Fruit fly (Drosophila melanogaster) whole organism, embryonic: ENCODE measurements around the gene CCHa1.

Source experiments
- ATbp ChIP-seq: fragments of 200-800 bp; sonication (Bioruptor generic); optimal IDR thresholded peaks from 2 replicates; lab custom pipeline; 2017; ENCODE audit warnings: missing biosample characterization, mild to moderate bottlenecking, missing genetic modification characterization, missing genetic modification reagents
- Abd-B ChIP-seq: fragments of 200-800 bp; sonication (Bioruptor generic); optimal IDR thresholded peaks from 2 replicates; lab custom pipeline; 2018; ENCODE audit warnings: missing biosample characterization, mild to moderate bottlenecking, missing genetic modification characterization, moderate library complexity
- Asciz ChIP-seq: fragments of 200-800 bp; sonication (Bioruptor generic); optimal IDR thresholded peaks from 2 replicates; lab custom pipeline; 2017; ENCODE audit warnings: missing biosample characterization, mild to moderate bottlenecking, missing genetic modification characterization, missing genetic modification reagents
- BEAF-32 ChIP-seq: fragments of 200-800 bp; sonication (Bioruptor generic); optimal IDR thresholded peaks from 3 replicates; lab custom pipeline; 2017; ENCODE audit warnings: missing biosample characterization, missing genetic modification characterization, mild to moderate bottlenecking, moderate library complexity, missing genetic modification reagents
- BtbVII ChIP-seq: fragments of 200-800 bp; sonication (Bioruptor generic); optimal IDR thresholded peaks from 3 replicates; lab custom pipeline; 2017; ENCODE audit warnings: missing biosample characterization, mild to moderate bottlenecking, missing genetic modification characterization
- CG10462 ChIP-seq: fragments of 200-800 bp; sonication (Bioruptor generic); optimal IDR thresholded peaks from 2 replicates; lab custom pipeline; 2016; ENCODE audit warnings: missing biosample characterization, missing genetic modification characterization
- CG11085 ChIP-seq: fragments of 200-800 bp; sonication (Bioruptor generic); IDR thresholded peaks from 2 replicates; pipeline ENCODE4 v1.3.6; 2022; ENCODE audit warnings: missing biosample characterization, missing genetic modification characterization
- CG14710 ChIP-seq: fragments of 200-800 bp; sonication (Bioruptor generic); optimal IDR thresholded peaks from 3 replicates; lab custom pipeline; 2019; ENCODE audit warnings: missing biosample characterization, mild to moderate bottlenecking, missing genetic modification characterization, moderate library complexity
- CG1603 ChIP-seq: fragments of 200-800 bp; sonication (Bioruptor generic); optimal IDR thresholded peaks from 2 replicates; lab custom pipeline; 2019; ENCODE audit warnings: missing biosample characterization, mild to moderate bottlenecking, missing genetic modification characterization, moderate library complexity
- CG1647 ChIP-seq: fragments of 200-800 bp; sonication (Bioruptor generic); optimal IDR thresholded peaks from 3 replicates; lab custom pipeline; 2016; ENCODE audit warnings: missing biosample characterization, missing genetic modification characterization
- CG17186 ChIP-seq: fragments of 200-800 bp; sonication (Bioruptor generic); optimal IDR thresholded peaks from 3 replicates; lab custom pipeline; 2017; ENCODE audit warnings: missing biosample characterization, missing genetic modification reagents, missing genetic modification characterization
- CG18619 ChIP-seq: fragments of 200-800 bp; sonication (Bioruptor generic); optimal IDR thresholded peaks from 3 replicates; lab custom pipeline; 2017; ENCODE audit warnings: missing biosample characterization, mild to moderate bottlenecking, missing genetic modification characterization
- CG2889 ChIP-seq: fragments of 200-800 bp; sonication (Bioruptor generic); IDR thresholded peaks from 3 replicates; pipeline ENCODE4 v1.3.6; 2022; ENCODE audit warnings: missing biosample characterization, missing genetic modification characterization
- CG32532 ChIP-seq: fragments of 200-800 bp; sonication (Bioruptor generic); IDR thresholded peaks from 2 replicates; pipeline ENCODE4 v1.3.6; 2022; ENCODE audit warnings: missing biosample characterization, missing genetic modification characterization
- CG34376 ChIP-seq: fragments of 200-800 bp; sonication (Bioruptor generic); optimal IDR thresholded peaks from 2 replicates; lab custom pipeline; 2018; ENCODE audit warnings: missing biosample characterization, mild to moderate bottlenecking, missing genetic modification characterization
- CG8089 ChIP-seq: fragments of 200-800 bp; sonication (Bioruptor generic); optimal IDR thresholded peaks from 3 replicates; lab custom pipeline; 2016; ENCODE audit warnings: missing biosample characterization, missing genetic modification characterization
- CG9437 ChIP-seq: fragments of 200-800 bp; sonication (Bioruptor generic); optimal IDR thresholded peaks from 2 replicates; lab custom pipeline; 2018; ENCODE audit warnings: missing biosample characterization, mild to moderate bottlenecking, missing genetic modification characterization
- CG9609 ChIP-seq: fragments of 200-800 bp; sonication (Bioruptor generic); optimal IDR thresholded peaks from 3 replicates; lab custom pipeline; 2016; ENCODE audit warnings: missing biosample characterization, missing genetic modification characterization
- CoRest ChIP-seq: fragments of 200-800 bp; sonication (Bioruptor generic); optimal IDR thresholded peaks from 3 replicates; lab custom pipeline; 2018; ENCODE audit warnings: missing biosample characterization, mild to moderate bottlenecking, missing genetic modification characterization, moderate library complexity
- Dll ChIP-seq: fragments of 200-800 bp; sonication (Bioruptor generic); IDR thresholded peaks from 4 replicates; pipeline ENCODE4 v1.3.6; 2022; ENCODE audit warnings: missing biosample characterization, missing genetic modification characterization; ENCODE audit not compliant: partially characterized antibody
- Doc3 ChIP-seq: fragments of 200-800 bp; sonication (Bioruptor generic); IDR thresholded peaks from 3 replicates; pipeline ENCODE4 v1.3.6; 2022; ENCODE audit warnings: missing biosample characterization, missing genetic modification characterization; ENCODE audit not compliant: partially characterized antibody
- E2f1 ChIP-seq: fragments of 200-800 bp; sonication (Bioruptor generic); IDR thresholded peaks from 2 replicates; pipeline ENCODE4 v1.3.6; 2022; ENCODE audit warnings: missing biosample characterization, missing genetic modification characterization
- Fer1 ChIP-seq: fragments of 200-800 bp; sonication (Bioruptor generic); optimal IDR thresholded peaks from 2 replicates; lab custom pipeline; 2017; ENCODE audit warnings: missing biosample characterization, mild to moderate bottlenecking, missing genetic modification characterization
- HLH54F ChIP-seq: fragments of 200-800 bp; sonication (Bioruptor generic); optimal IDR thresholded peaks from 3 replicates; lab custom pipeline; 2016; ENCODE audit warnings: missing biosample characterization, missing genetic modification characterization
- NK7.1 ChIP-seq: fragments of 200-800 bp; sonication (Bioruptor generic); optimal IDR thresholded peaks from 3 replicates; lab custom pipeline; 2016; ENCODE audit warnings: missing biosample characterization, missing genetic modification characterization
- NfI ChIP-seq: fragments of 200-800 bp; sonication (Bioruptor generic); optimal IDR thresholded peaks from 3 replicates; lab custom pipeline; 2018; ENCODE audit warnings: missing biosample characterization, mild to moderate bottlenecking, missing genetic modification characterization, moderate library complexity
- Pdp1 ChIP-seq, 2 experiments: fragments of 200-800 bp; sonication (Bioruptor generic); optimal IDR thresholded peaks; 3 replicates each; lab custom pipeline; 2016; ENCODE audit warnings: missing biosample characterization in 2 of 2, missing genetic modification characterization in 2 of 2, mild to moderate bottlenecking in 1 of 2, moderate library complexity in 1 of 2
- Sry-β ChIP-seq: fragments of 200-800 bp; sonication (Bioruptor generic); optimal IDR thresholded peaks from 2 replicates; lab custom pipeline; 2018; ENCODE audit warnings: missing biosample characterization, mild to moderate bottlenecking, missing genetic modification characterization, moderate library complexity
- ash1 ChIP-seq: fragments of 200-800 bp; sonication (Bioruptor generic); optimal IDR thresholded peaks from 2 replicates; lab custom pipeline; 2018; ENCODE audit warnings: missing biosample characterization, mild to moderate bottlenecking, missing genetic modification characterization
- az2 ChIP-seq: fragments of 200-800 bp; sonication (Bioruptor generic); optimal IDR thresholded peaks from 3 replicates; lab custom pipeline; 2016; ENCODE audit warnings: missing biosample characterization, missing genetic modification characterization
- ci ChIP-seq: fragments of 200-800 bp; sonication (Bioruptor generic); IDR thresholded peaks from 3 replicates; pipeline ENCODE4 v1.3.6; 2022; ENCODE audit warnings: missing biosample characterization, missing genetic modification characterization
- dan ChIP-seq: fragments of 200-800 bp; sonication (Bioruptor generic); IDR thresholded peaks from 2 replicates; pipeline ENCODE4 v1.3.6; 2022; ENCODE audit warnings: missing biosample characterization, missing genetic modification characterization
- dpn ChIP-seq, 2 experiments: fragments of 200-800 bp; sonication (Bioruptor generic); optimal IDR thresholded peaks; 3 replicates each; lab custom pipeline; 2016; ENCODE audit warnings: missing biosample characterization in 2 of 2, missing genetic modification characterization in 2 of 2
- eyg ChIP-seq: fragments of 200-800 bp; sonication (Bioruptor generic); optimal IDR thresholded peaks from 3 replicates; lab custom pipeline; 2016; ENCODE audit warnings: missing biosample characterization, missing genetic modification characterization
- gem ChIP-seq: fragments of 200-800 bp; sonication (Bioruptor generic); optimal IDR thresholded peaks from 2 replicates; lab custom pipeline; 2019; ENCODE audit warnings: missing biosample characterization, mild to moderate bottlenecking, missing genetic modification characterization, moderate library complexity
- gro ChIP-seq: fragments of 200-800 bp; sonication (Bioruptor generic); optimal IDR thresholded peaks from 2 replicates; lab custom pipeline; 2016; ENCODE audit warnings: missing biosample characterization, missing genetic modification characterization
- gt ChIP-seq: fragments of 200-800 bp; sonication (Bioruptor generic); IDR thresholded peaks from 2 replicates; pipeline ENCODE4 v1.3.6; 2022; ENCODE audit warnings: missing biosample characterization, missing genetic modification characterization
- jigr1 ChIP-seq: fragments of 200-800 bp; sonication (Bioruptor generic); IDR thresholded peaks from 3 replicates; pipeline ENCODE4 v1.3.6; 2022; ENCODE audit warnings: missing biosample characterization, missing genetic modification characterization
- kni ChIP-seq: fragments of 200-800 bp; sonication (Bioruptor generic); optimal IDR thresholded peaks from 3 replicates; lab custom pipeline; 2017; ENCODE audit warnings: mild to moderate bottlenecking, missing biosample characterization, missing genetic modification reagents, missing genetic modification characterization
- nerfin-1 ChIP-seq: fragments of 200-800 bp; sonication (Bioruptor generic); optimal IDR thresholded peaks from 3 replicates; lab custom pipeline; 2019; ENCODE audit warnings: missing biosample characterization, mild to moderate bottlenecking, missing genetic modification characterization, moderate library complexity
- pb ChIP-seq: fragments of 200-800 bp; sonication (Bioruptor generic); optimal IDR thresholded peaks from 3 replicates; lab custom pipeline; 2016; ENCODE audit warnings: missing biosample characterization, missing genetic modification characterization
- pnt ChIP-seq: fragments of 200-800 bp; sonication (Bioruptor generic); optimal IDR thresholded peaks from 3 replicates; lab custom pipeline; 2016; ENCODE audit warnings: missing biosample characterization, missing genetic modification characterization
- ssp ChIP-seq: fragments of 200-800 bp; sonication (Bioruptor generic); IDR thresholded peaks from 2 replicates; pipeline ENCODE4 v1.3.6; 2022; ENCODE audit warnings: missing biosample characterization, missing genetic modification characterization
- stwl ChIP-seq: fragments of 200-800 bp; sonication (Bioruptor generic); optimal IDR thresholded peaks from 3 replicates; lab custom pipeline; 2018; ENCODE audit warnings: missing biosample characterization, mild to moderate bottlenecking, missing genetic modification characterization, moderate library complexity
- tll ChIP-seq, 2 experiments: fragments of 200-800 bp in 1 of 2; fragments of >200 bp in 1 of 2; sonication (Bioruptor generic) in 1 of 2; optimal IDR thresholded peaks; 2 replicates each; lab custom pipeline; 2017 to 2019; ENCODE audit warnings: missing biosample characterization in 2 of 2, missing genetic modification characterization in 2 of 2, mild to moderate bottlenecking in 1 of 2, moderate library complexity in 1 of 2
- tup ChIP-seq: fragments of 200-800 bp; sonication (Bioruptor generic); optimal IDR thresholded peaks from 2 replicates; lab custom pipeline; 2016; ENCODE audit warnings: missing biosample characterization, mild to moderate bottlenecking, missing genetic modification characterization, moderate library complexity
- vfl ChIP-seq: fragments of 200-800 bp; sonication (Bioruptor generic); optimal IDR thresholded peaks from 2 replicates; lab custom pipeline; 2016; ENCODE audit warnings: missing biosample characterization, missing genetic modification characterization
- wek ChIP-seq: fragments of 200-800 bp; sonication (Bioruptor generic); optimal IDR thresholded peaks from 3 replicates; lab custom pipeline; 2018; ENCODE audit warnings: missing biosample characterization, mild to moderate bottlenecking, missing genetic modification characterization, moderate library complexity

Gene CCHa1

dm6 chr3R:14061988-14062868 is 34.4 kb downstream of the CCHa1 start (continued):
- no peak for TF ChIP-seq Sry-β (GFP tag; lab: Kevin White, UChicago)
- TF ChIP-seq BtbVII: peak; percentile 10
- no peak for TF ChIP-seq CG17186 (GFP tag; lab: Kevin White, UChicago)
- no peak for TF ChIP-seq kni (GFP tag; lab: Kevin White, UChicago)
- no peak for TF ChIP-seq CG9609
- TF ChIP-seq NfI (GFP tag; lab: Kevin White, UChicago): no peak
- peak; percentile 88 for TF ChIP-seq CG34376 (GFP tag; lab: Kevin White, UChicago)
- TF ChIP-seq CG14710 (tag; lab: Kevin White, UChicago): no peak
- TF ChIP-seq pb: no peak
- TF ChIP-seq ci (GFP tag; lab: Robert Waterston, UW): no peak
- TF ChIP-seq HLH54F (GFP tag; lab: Kevin White, UChicago): peak; percentile 0
- TF ChIP-seq CG1647: no peak
- TF ChIP-seq CG1603: peak; percentile 21
- no peak for TF ChIP-seq tup
- TF ChIP-seq jigr1 (GFP tag; lab: Robert Waterston, UW): no peak
- TF ChIP-seq tll (GFP tag; optimal IDR thresholded peaks at IDR 0.05; lab: Kevin White, UChicago): no peak
- no peak for TF ChIP-seq gt
- TF ChIP-seq Abd-B (GFP tag; lab: Kevin White, UChicago): peak; percentile 7
- TF ChIP-seq vfl (GFP tag; lab: Kevin White, UChicago): no peak
- no peak for TF ChIP-seq Dll
- TF ChIP-seq Fer1 (GFP tag; lab: Kevin White, UChicago): peak; percentile 66
- no peak for TF ChIP-seq pnt (GFP tag; lab: Kevin White, UChicago)
- peak; percentile 35 for TF ChIP-seq CG18619 (GFP tag; lab: Kevin White, UChicago)
- no peak for TF ChIP-seq BEAF-32
- TF ChIP-seq ash1 (GFP tag; lab: Kevin White, UChicago): no peak
- TF ChIP-seq gem (tag; lab: Kevin White, UChicago): peak; percentile 42
- TF ChIP-seq NK7.1: no peak
- TF ChIP-seq CG9437 (GFP tag; lab: Kevin White, UChicago): peak; percentile 8
- no peak for TF ChIP-seq CG11085
- TF ChIP-seq gro: no peak
- TF ChIP-seq stwl (tag; lab: Kevin White, UChicago): no peak
- TF ChIP-seq dan (GFP tag; lab: Robert Waterston, UW): no peak
- no peak for TF ChIP-seq CG10462 (GFP tag; lab: Kevin White, UChicago)
- no peak for TF ChIP-seq ssp (GFP tag; lab: Robert Waterston, UW)
- TF ChIP-seq CoRest (tag; lab: Kevin White, UChicago): peak; percentile 42
- peak in 1 of 2 experiments; percentile 96 for TF ChIP-seq Pdp1 (GFP tag; optimal IDR thresholded peaks at IDR 0.05; lab: Kevin White, UChicago)
- no peak for TF ChIP-seq wek
- peak; percentile 18; the same call in 1 of the 2 replicates for TF ChIP-seq CG32532
- no peak for TF ChIP-seq az2 (GFP tag; lab: Kevin White, UChicago)
- TF ChIP-seq eyg: no peak
- no peak for TF ChIP-seq Doc3 (GFP tag; lab: Robert Waterston, UW)
- peak; percentile 56 for TF ChIP-seq Asciz (GFP tag; lab: Kevin White, UChicago)
- TF ChIP-seq CG8089 (GFP tag; lab: Kevin White, UChicago): no peak
- TF ChIP-seq CG2889 (GFP tag; lab: Robert Waterston, UW): no peak
- TF ChIP-seq dpn (GFP tag; optimal IDR thresholded peaks at IDR 0.05; lab: Kevin White, UChicago): peak in 1 of 2 experiments; percentile 1
- no peak for TF ChIP-seq nerfin-1 (tag; lab: Kevin White, UChicago)
- 0 out of 2 replicates have a peak, but pooled peaks have one; percentile 10 for TF ChIP-seq E2f1 (GFP tag; lab: Robert Waterston, UW)
- TF ChIP-seq ATbp (GFP tag; lab: Kevin White, UChicago): no peak
